Fruit fly (Drosophila melanogaster): ENCODE measurements around the gene ND-49L.

DNA sequence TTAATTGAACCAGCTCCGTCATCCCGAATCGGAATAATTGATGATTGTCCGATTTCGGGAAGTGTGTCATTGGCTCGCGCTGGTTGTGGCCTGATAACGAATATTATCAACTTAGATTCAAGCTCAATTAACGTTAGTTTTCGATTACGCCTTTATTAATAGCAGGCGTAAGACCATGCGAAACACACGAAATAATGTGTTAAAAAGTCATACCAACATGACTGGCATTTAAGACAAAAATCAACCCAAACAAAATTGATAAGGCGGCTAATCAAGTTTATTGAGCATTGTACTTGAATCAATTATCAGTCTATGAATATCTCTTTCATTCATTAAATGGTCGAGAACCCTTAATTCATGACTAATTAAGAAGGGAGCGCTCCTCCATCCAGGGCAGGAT is 48.9 kb upstream of the ND-49L start:
- TF ChIP-seq Dfd (GFP tag; optimal IDR thresholded peaks at IDR 0.05) = no peak
- TF ChIP-seq brk (GFP tag; optimal IDR thresholded peaks at IDR 0.05) = no peak
- TF ChIP-seq dmrt93B (GFP tag; optimal IDR thresholded peaks at IDR 0.05) = no peak
- TF ChIP-seq foxo (GFP tag; optimal IDR thresholded peaks at IDR 0.05) = no peak
- no peak for TF ChIP-seq usp (GFP tag; optimal IDR thresholded peaks at IDR 0.05)
- no peak for TF ChIP-seq lola (GFP tag; optimal IDR thresholded peaks at IDR 0.05)
- TF ChIP-seq pan (optimal IDR thresholded peaks at IDR 0.05) = no peak
- no peak for TF ChIP-seq br (GFP tag; optimal IDR thresholded peaks at IDR 0.05)
